Worm (Caenorhabditis elegans): ENCODE results near the gene F31F7.2.

The F31F7.2 gene

ce11 chrV:6239855-6240254 lies 30.8 kb upstream of the F31F7.2 start:
- TF ChIP-seq mef-2 (tag; optimal IDR thresholded peaks at IDR 0.05) (no peak), nhr-47 (tag; optimal IDR thresholded peaks at IDR 0.05) (peak; percentile 53), nhr-19 (GFP tag; conservative IDR thresholded peaks at IDR 0.05) (peak; percentile 33), mdl-1 (tag; optimal IDR thresholded peaks at IDR 0.05) (peak in 1 of 2 experiments; percentile 54), jun-1 (tag; optimal IDR thresholded peaks at IDR 0.05) (peak; percentile 45), grh-1 (GFP tag; IDR thresholded peaks at IDR 0.05) (peak; percentile 55), nhr-84 (tag; optimal IDR thresholded peaks at IDR 0.05) (no peak), alr-1 (tag; optimal IDR thresholded peaks at IDR 0.05; ENCODE audit: borderline replicate concordance) (no peak), snu-23 (GFP tag; optimal IDR thresholded peaks at IDR 0.05) (peak; percentile 55), lin-35 (GFP tag; optimal IDR thresholded peaks at IDR 0.05) (peak in 1 of 2 experiments; percentile 52), ces-1 (GFP tag; optimal IDR thresholded peaks at IDR 0.05) (no peak), nhr-85 (tag) (peak; percentile 97), nhr-20 (tag; optimal IDR thresholded peaks at IDR 0.05) (peak; percentile 84), lin-14 (GFP tag; optimal IDR thresholded peaks at IDR 0.05) (peak; percentile 75), aha-1 (tag; optimal IDR thresholded peaks at IDR 0.05) (no peak), pax-3 (tag; optimal IDR thresholded peaks at IDR 0.05) (peak; percentile 40), fkh-8 (tag; optimal IDR thresholded peaks at IDR 0.05) (peak; percentile 17), blmp-1 (tag; optimal IDR thresholded peaks at IDR 0.05) (peak; percentile 95), xbp-1 (tag; optimal IDR thresholded peaks at IDR 0.05) (peak; percentile 11), elt-3 (tag; optimal IDR thresholded peaks at IDR 0.05) (peak; percentile 12 to 93 (median 72)), lsy-2 (tag; optimal IDR thresholded peaks at IDR 0.05) (peak in 1 of 2 experiments; percentile 46), efl-1 (optimal IDR thresholded peaks at IDR 0.05) (peak in 1 of 2 experiments; percentile 0), efl-1 (GFP tag; optimal IDR thresholded peaks at IDR 0.05 in 1 of 2) (peak in 1 of 2 experiments; percentile 93), nhr-71 (tag; optimal IDR thresholded peaks at IDR 0.05) (peak; percentile 75), fkh-10 (GFP tag; optimal IDR thresholded peaks at IDR 0.05) (peak; percentile 13), tbx-2 (tag; optimal IDR thresholded peaks at IDR 0.05) (peak; percentile 38), hlh-4 (tag; optimal IDR thresholded peaks at IDR 0.05) (no peak), sup-37 (GFP tag; optimal IDR thresholded peaks at IDR 0.05) (no peak), nhr-90 (tag; optimal IDR thresholded peaks at IDR 0.05; ENCODE audit: poor library complexity) (peak; percentile 34), dsc-1 (tag; optimal IDR thresholded peaks at IDR 0.05) (peak; percentile 43), mep-1 (tag; optimal IDR thresholded peaks at IDR 0.05) (peak; percentile 19)

ce11 chrV:6240735-6241134 lies 29.9 kb upstream of the F31F7.2 start:
- no peak for TF ChIP-seq jun-1 (tag; optimal IDR thresholded peaks at IDR 0.05)
- TF ChIP-seq swsn-7 (tag; optimal IDR thresholded peaks at IDR 0.05) = peak; percentile 16
- peak; percentile 55 for TF ChIP-seq nhr-90 (tag; optimal IDR thresholded peaks at IDR 0.05; ENCODE audit: poor library complexity)
- TF ChIP-seq lin-14 (GFP tag; optimal IDR thresholded peaks at IDR 0.05) = peak; percentile 77
- TF ChIP-seq nhr-71 (tag; optimal IDR thresholded peaks at IDR 0.05) = peak; percentile 67
- peak; percentile 8 for TF ChIP-seq blmp-1 (tag; optimal IDR thresholded peaks at IDR 0.05)
- TF ChIP-seq nhr-77 (tag; optimal IDR thresholded peaks at IDR 0.05) = peak; percentile 85
- TF ChIP-seq lir-3 (tag; optimal IDR thresholded peaks at IDR 0.05; ENCODE audit: poor library complexity) = peak; percentile 5
- TF ChIP-seq hpl-2 (GFP tag; optimal IDR thresholded peaks at IDR 0.05) = no peak
- TF ChIP-seq unc-130 (tag; optimal IDR thresholded peaks at IDR 0.05) = peak; percentile 4
- peak; percentile 91 for TF ChIP-seq nhr-85 (tag)
- peak; percentile 89 for TF ChIP-seq nhr-20 (tag; optimal IDR thresholded peaks at IDR 0.05)
- no peak for TF ChIP-seq mef-2 (tag; optimal IDR thresholded peaks at IDR 0.05)
- peak in 1 of 2 experiments; percentile 80 for TF ChIP-seq lsy-2 (tag; optimal IDR thresholded peaks at IDR 0.05)
- peak in 1 of 2 experiments; percentile 19 for TF ChIP-seq efl-1 (optimal IDR thresholded peaks at IDR 0.05)
- peak in 1 of 2 experiments; percentile 93 for TF ChIP-seq efl-1 (GFP tag; optimal IDR thresholded peaks at IDR 0.05 in 1 of 2)
- TF ChIP-seq nhr-47 (tag; optimal IDR thresholded peaks at IDR 0.05) = peak; percentile 45
- TF ChIP-seq nhr-237 (tag; optimal IDR thresholded peaks at IDR 0.05) = peak; percentile 20
- no peak for TF ChIP-seq lin-39 (tag; optimal IDR thresholded peaks at IDR 0.05)
- TF ChIP-seq ceh-8 (GFP tag; optimal IDR thresholded peaks at IDR 0.05) = no peak
- no peak for TF ChIP-seq rnt-1 (tag; optimal IDR thresholded peaks at IDR 0.05)
- TF ChIP-seq nhr-19 (GFP tag; conservative IDR thresholded peaks at IDR 0.05) = peak; percentile 45
- TF ChIP-seq mdl-1 (tag; optimal IDR thresholded peaks at IDR 0.05) = peak in 1 of 2 experiments; percentile 88
- peak; percentile 36 for TF ChIP-seq C16A3.4 (tag; optimal IDR thresholded peaks at IDR 0.05)
- TF ChIP-seq isw-1 (GFP tag; IDR thresholded peaks at IDR 0.05) = no peak
- no peak for TF ChIP-seq elt-2 (tag; optimal IDR thresholded peaks at IDR 0.05)
- 0 out of 2 replicates have a peak, but pooled peaks have one; percentile 19 for TF ChIP-seq ceh-88 (GFP tag; IDR thresholded peaks at IDR 0.05)
- TF ChIP-seq elt-3 (tag; optimal IDR thresholded peaks at IDR 0.05) = peak in 4 of 6 experiments; percentile 16 to 68 (median 40)
- peak in 1 of 3 experiments; percentile 12 for TF ChIP-seq dpl-1 (GFP tag; optimal IDR thresholded peaks at IDR 0.05)
- TF ChIP-seq tbx-2 (tag; optimal IDR thresholded peaks at IDR 0.05) = peak; percentile 76
- peak in 1 of 2 experiments; percentile 57 for TF ChIP-seq lin-35 (GFP tag; optimal IDR thresholded peaks at IDR 0.05)
- peak; percentile 69 for TF ChIP-seq snu-23 (GFP tag; optimal IDR thresholded peaks at IDR 0.05)

Measured in whole organism, L1 larva.